Fruit fly (Drosophila melanogaster): Measurements from ENCODE around the gene sowah.

The sowah gene

DNA sequence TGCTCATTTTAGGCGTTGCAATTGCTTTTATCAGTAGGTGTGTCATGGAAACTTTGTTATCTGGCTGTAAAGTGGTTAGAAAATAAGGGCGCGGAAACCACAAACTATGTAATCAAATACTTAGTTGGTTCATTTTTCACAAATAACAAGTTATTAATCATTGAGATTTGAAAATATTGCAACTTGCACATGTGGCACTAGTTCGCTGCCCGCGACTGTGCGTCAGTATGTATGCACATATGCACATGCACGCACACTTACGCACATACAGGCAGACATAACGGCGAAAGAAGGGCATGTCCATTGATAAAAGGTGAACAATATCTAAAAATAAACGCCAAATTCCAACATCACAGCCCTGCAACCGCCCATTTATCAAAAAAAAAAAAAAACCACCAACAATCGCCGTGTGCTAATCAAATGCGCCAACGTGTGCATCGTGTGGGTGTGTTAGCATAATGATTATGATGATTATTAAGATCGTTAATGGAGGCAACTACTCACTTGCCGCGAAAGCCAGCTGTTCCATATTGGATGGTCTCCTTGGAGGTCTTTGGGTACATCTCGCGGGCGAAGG is 42.8 kb downstream of the sowah start (continued):
- peak; percentile 34 for TF ChIP-seq CoRest (tag; optimal IDR thresholded peaks at IDR 0.05)
- no peak for TF ChIP-seq CG12744 (GFP tag; optimal IDR thresholded peaks at IDR 0.05)
- peak; percentile 52 for TF ChIP-seq CG17385 (GFP tag; optimal IDR thresholded peaks at IDR 0.05)
- TF ChIP-seq Deaf1 (tag; optimal IDR thresholded peaks at IDR 0.05) = no peak
- no peak for TF ChIP-seq Mrtf (GFP tag; IDR thresholded peaks at IDR 0.05)
- TF ChIP-seq sna (GFP tag; IDR thresholded peaks at IDR 0.05; ENCODE audit: partially characterized antibody) = no peak
- TF ChIP-seq CG2116 (GFP tag; optimal IDR thresholded peaks at IDR 0.05) = no peak
- no peak for TF ChIP-seq CG17912 (GFP tag; optimal IDR thresholded peaks at IDR 0.05)
- no peak for TF ChIP-seq oc (tag; optimal IDR thresholded peaks at IDR 0.05)
- TF ChIP-seq twi (tag; optimal IDR thresholded peaks at IDR 0.05) = peak; percentile 12
- TF ChIP-seq ase (GFP tag; IDR thresholded peaks at IDR 0.05) = peak; percentile 48; the same call in 2 of the 3 replicates
- no peak for TF ChIP-seq CG12236 (GFP tag; optimal IDR thresholded peaks at IDR 0.05)
- no peak for TF ChIP-seq abd-A (tag; optimal IDR thresholded peaks at IDR 0.05)
- peak; percentile 18 for TF ChIP-seq CG9437 (GFP tag; optimal IDR thresholded peaks at IDR 0.05)
- TF ChIP-seq peb (GFP tag; IDR thresholded peaks at IDR 0.05) = no peak
- peak; percentile 51 for TF ChIP-seq CG7839 (tag; optimal IDR thresholded peaks at IDR 0.05)
- TF ChIP-seq Spps (tag; optimal IDR thresholded peaks at IDR 0.05) = no peak
- peak; percentile 22 for TF ChIP-seq Six4 (GFP tag; optimal IDR thresholded peaks at IDR 0.05)
- TF ChIP-seq slbo (GFP tag; IDR thresholded peaks at IDR 0.05) = peak; percentile 47
- TF ChIP-seq Oli (tag; optimal IDR thresholded peaks at IDR 0.05) = peak; percentile 63
- TF ChIP-seq CG6254 (GFP tag; optimal IDR thresholded peaks at IDR 0.05) = no peak
- peak; percentile 22; the same call in 1 of the 2 replicates for TF ChIP-seq Rx (GFP tag; IDR thresholded peaks at IDR 0.05)
- no peak for TF ChIP-seq bbx (GFP tag; IDR thresholded peaks at IDR 0.05; ENCODE audit: partially characterized antibody)
- TF ChIP-seq Scr (GFP tag; IDR thresholded peaks at IDR 0.05; ENCODE audit: partially characterized antibody) = no peak
- TF ChIP-seq D (optimal IDR thresholded peaks at IDR 0.05) = peak; percentile 57
- TF ChIP-seq D (GFP tag; optimal IDR thresholded peaks at IDR 0.05) = peak; percentile 52
- no peak for TF ChIP-seq NC2β (GFP tag; optimal IDR thresholded peaks at IDR 0.05)
- TF ChIP-seq B-H1 (GFP tag; IDR thresholded peaks at IDR 0.05) = peak; percentile 26; the same call in 1 of the 3 replicates
- TF ChIP-seq Mes4 (GFP tag; optimal IDR thresholded peaks at IDR 0.05) = peak; percentile 32
- no peak for TF ChIP-seq Dip2 (GFP tag; IDR thresholded peaks at IDR 0.05)
- 0 out of 3 replicates have a peak, but pooled peaks have one; percentile 14 for TF ChIP-seq CG34224 (GFP tag; IDR thresholded peaks at IDR 0.05; ENCODE audit: partially characterized antibody)
- TF ChIP-seq CG8478 (optimal IDR thresholded peaks at IDR 0.05) = no peak

DNA sequence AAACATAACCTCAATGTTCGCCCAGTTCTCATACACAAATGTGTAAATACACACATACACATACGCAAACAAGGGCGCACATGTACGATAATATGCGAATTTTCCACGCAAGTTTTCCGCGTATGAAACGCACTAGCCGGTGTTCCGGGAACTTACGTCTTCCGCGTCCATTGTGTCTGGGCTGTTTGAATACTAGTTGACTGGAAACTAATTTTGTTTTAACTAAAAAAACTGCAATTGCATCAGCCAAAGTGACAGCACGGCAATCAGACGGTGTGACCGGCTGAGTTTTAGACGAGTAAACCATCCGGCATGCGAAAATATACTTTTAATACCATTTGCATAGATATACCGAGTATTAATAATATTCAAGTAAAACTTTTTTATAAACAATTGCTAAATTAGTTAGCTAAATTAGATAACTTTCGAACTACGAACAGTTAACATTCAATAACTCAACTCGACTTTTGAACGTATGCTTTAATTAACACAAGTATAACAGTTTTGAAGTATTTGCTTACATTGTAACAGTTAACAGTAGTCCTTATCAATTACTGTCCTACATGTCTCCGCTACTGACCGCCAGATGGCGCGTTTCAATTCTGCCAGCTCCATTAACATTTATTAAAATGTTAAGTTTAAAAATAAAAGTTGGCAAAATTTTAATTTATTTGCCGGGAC is 45.8 kb downstream of the sowah start, which contains the start of gene eIF2beta:
TSS of gene eIF2beta (minus strand) at position 299 of the 681 bp plus-strand sequence.
- TF ChIP-seq CG17361 (GFP tag; IDR thresholded peaks at IDR 0.05) (peak; percentile 39; the same call in 1 of the 3 replicates), run (tag; optimal IDR thresholded peaks at IDR 0.05) (no peak), sisA (GFP tag; IDR thresholded peaks at IDR 0.05) (no peak), Poxn (GFP tag; IDR thresholded peaks at IDR 0.05) (no peak), org-1 (GFP tag; optimal IDR thresholded peaks at IDR 0.05) (no peak), CG4854 (GFP tag; optimal IDR thresholded peaks at IDR 0.05) (peak; percentile 26), CG8089 (GFP tag; optimal IDR thresholded peaks at IDR 0.05) (no peak), CG11456 (GFP tag; IDR thresholded peaks at IDR 0.05) (0 out of 3 replicates have a peak, but pooled peaks have one; percentile 41), tgo (GFP tag; IDR thresholded peaks at IDR 0.05) (no peak), NC2α (GFP tag; optimal IDR thresholded peaks at IDR 0.05) (no peak), lola (GFP tag; optimal IDR thresholded peaks at IDR 0.05) (no peak), gfzf (GFP tag; optimal IDR thresholded peaks at IDR 0.05) (peak; percentile 78), Six4 (GFP tag; optimal IDR thresholded peaks at IDR 0.05) (no peak), CG32772 (GFP tag; IDR thresholded peaks at IDR 0.05) (no peak), CG8944 (GFP tag; optimal IDR thresholded peaks at IDR 0.05) (no peak), grn (GFP tag; optimal IDR thresholded peaks at IDR 0.05) (no peak), Opbp (GFP tag; IDR thresholded peaks at IDR 0.05; ENCODE audit: partially characterized antibody) (no peak), CG14710 (tag; optimal IDR thresholded peaks at IDR 0.05) (peak; percentile 64), ac (GFP tag; optimal IDR thresholded peaks at IDR 0.05) (peak; percentile 38), Hr78 (GFP tag; optimal IDR thresholded peaks at IDR 0.05) (no peak)
